Worm (Caenorhabditis elegans) whole organism, L4 larva: ENCODE data around the gene ttr-40.

Experiments used
- T20F7.1 ChIP-seq: fragments of 200-800 bp; sonication (Bioruptor generic); optimal IDR thresholded peaks from 2 replicates; lab custom pipeline; 2018; ENCODE audit warnings: mild to moderate bottlenecking, missing genetic modification characterization, missing compliant biosample characterization
- Y48G9A.11 ChIP-seq: fragments of 200-800 bp; sonication (Bioruptor generic); IDR thresholded peaks from 2 replicates; pipeline ENCODE4 v1.3.6; 2022; ENCODE audit warnings: missing genetic modification reagents, missing genetic modification characterization, missing compliant biosample characterization
- Y5F2A.4 ChIP-seq: fragments of 200-800 bp; sonication (Bioruptor generic); optimal IDR thresholded peaks from 2 replicates; lab custom pipeline; 2018; ENCODE audit warnings: mild to moderate bottlenecking, missing genetic modification characterization, missing compliant biosample characterization
- ZK546.5 ChIP-seq, 2 experiments: sonication (generic microtip); optimal IDR thresholded peaks; 2 replicates each; lab custom pipeline; 2017; ENCODE audit warnings: missing biosample characterization in 2 of 2, missing genetic modification characterization in 2 of 2
- aha-1 ChIP-seq: fragments of 150-350 bp; peaks from one replicate; lab custom pipeline; 2014; ENCODE audit warnings: missing biosample characterization, missing genetic modification characterization
- aly-2 ChIP-seq: sonication (generic microtip); optimal IDR thresholded peaks from 2 replicates; lab custom pipeline; 2018; ENCODE audit warnings: missing biosample characterization, missing genetic modification characterization
- ama-1 ChIP-seq: fragments of 150-350 bp; optimal IDR thresholded peaks from 2 replicates; lab custom pipeline; 2014; ENCODE audit warnings: inconsistent platforms, mixed read lengths
- arid-1 ChIP-seq: fragments of 200-800 bp; sonication (Bioruptor generic); conservative IDR thresholded peaks from 2 replicates; pipeline ENCODE4 v1.3.6; 2022; ENCODE audit warnings: missing genetic modification reagents, missing genetic modification characterization, missing compliant biosample characterization
- attf-4 ChIP-seq: sonication (generic microtip); optimal IDR thresholded peaks from 3 replicates; lab custom pipeline; 2017; ENCODE audit warnings: missing biosample characterization, missing genetic modification characterization
- ceh-32 ChIP-seq: sonication (generic microtip); optimal IDR thresholded peaks from 2 replicates; lab custom pipeline; 2016; ENCODE audit warnings: mild to moderate bottlenecking, missing genetic modification characterization, missing compliant biosample characterization; ENCODE audit not compliant: poor library complexity
- daf-19 ChIP-seq: fragments of 200-800 bp; sonication (Bioruptor generic); conservative IDR thresholded peaks from 2 replicates; pipeline ENCODE4 v1.3.6; 2022; ENCODE audit warnings: missing genetic modification characterization, missing compliant biosample characterization
- daf-8 ChIP-seq: fragments of 200-800 bp; sonication (Bioruptor generic); IDR thresholded peaks from 2 replicates; pipeline ENCODE4 v1.3.6; 2022; ENCODE audit warnings: missing genetic modification characterization, missing compliant biosample characterization
- dmd-6 ChIP-seq: fragments of 200-800 bp; sonication (Bioruptor generic); IDR thresholded peaks from 2 replicates; pipeline ENCODE4 v1.3.6; 2022; ENCODE audit warnings: missing genetic modification reagents, missing genetic modification characterization, missing compliant biosample characterization
- dmd-9 ChIP-seq: fragments of 200-800 bp; sonication (Bioruptor generic); IDR thresholded peaks from 2 replicates; pipeline ENCODE4 v1.3.6; 2022; ENCODE audit warnings: missing genetic modification reagents, missing genetic modification characterization, missing compliant biosample characterization
- dve-1 ChIP-seq: sonication (generic microtip); optimal IDR thresholded peaks from 2 replicates; lab custom pipeline; 2017; ENCODE audit warnings: antibody characterized with exemption, mild to moderate bottlenecking, missing genetic modification characterization, missing compliant biosample characterization; ENCODE audit not compliant: insufficient read depth
- egl-43 ChIP-seq: fragments of 200-800 bp; sonication (Bioruptor generic); IDR thresholded peaks from 2 replicates; pipeline ENCODE4 v1.3.6; 2022; ENCODE audit warnings: missing genetic modification reagents, missing genetic modification characterization, missing compliant biosample characterization
- hlh-30 ChIP-seq: sonication (generic microtip); optimal IDR thresholded peaks from 2 replicates; lab custom pipeline; 2017; ENCODE audit warnings: antibody characterized with exemption, mild to moderate bottlenecking, missing genetic modification characterization, missing compliant biosample characterization; ENCODE audit not compliant: insufficient read depth
- jun-1 ChIP-seq: fragments of 150-350 bp; optimal IDR thresholded peaks from 2 replicates; lab custom pipeline; 2014; ENCODE audit warnings: missing biosample characterization, missing genetic modification reagents, missing genetic modification characterization
- lim-7 ChIP-seq: fragments of 200-800 bp; sonication (Bioruptor generic); IDR thresholded peaks from 2 replicates; pipeline ENCODE4 v1.3.6; 2022; ENCODE audit warnings: missing genetic modification characterization, missing compliant biosample characterization
- lin-15B ChIP-seq: fragments of 150-350 bp; sonication (generic microtip); optimal IDR thresholded peaks from 3 replicates; lab custom pipeline; 2014; ENCODE audit warnings: missing biosample characterization, missing genetic modification characterization
- lsy-2 ChIP-seq, 2 experiments: fragments of 150-350 bp in 1 of 2; sonication (generic microtip) in 1 of 2; optimal IDR thresholded peaks; 2 replicates each; lab custom pipeline; 2014 to 2017; ENCODE audit warnings: missing biosample characterization in 2 of 2, missing genetic modification characterization in 2 of 2
- madf-9 ChIP-seq: fragments of 200-800 bp; sonication (Bioruptor generic); conservative IDR thresholded peaks from 2 replicates; pipeline ENCODE4 v1.3.6; 2022; ENCODE audit warnings: missing genetic modification reagents, missing genetic modification characterization, missing compliant biosample characterization
- mdl-1 ChIP-seq, 2 experiments: fragments of 150-350 bp in 1 of 2; sonication (generic microtip) in 1 of 2; optimal IDR thresholded peaks; 2 replicates each; lab custom pipeline; 2014 to 2017; ENCODE audit warnings: missing biosample characterization in 2 of 2, missing genetic modification characterization in 2 of 2
- mep-1 ChIP-seq: fragments of 150-350 bp; sonication (generic microtip); optimal IDR thresholded peaks from 3 replicates; lab custom pipeline; 2014; ENCODE audit warnings: missing biosample characterization, missing genetic modification characterization
- mxl-3 ChIP-seq: fragments of 200-800 bp; sonication (Bioruptor generic); optimal IDR thresholded peaks from 2 replicates; lab custom pipeline; 2018; ENCODE audit warnings: mild to moderate bottlenecking, missing genetic modification characterization, missing compliant biosample characterization
- nhr-10 ChIP-seq: fragments of 150-350 bp; optimal IDR thresholded peaks from 2 replicates; lab custom pipeline; 2014; ENCODE audit warnings: missing biosample characterization, missing genetic modification characterization
- nhr-102 ChIP-seq: sonication (generic microtip); optimal IDR thresholded peaks from 2 replicates; lab custom pipeline; 2016; ENCODE audit warnings: mild to moderate bottlenecking, missing genetic modification characterization, moderate library complexity, missing compliant biosample characterization
- nhr-48 ChIP-seq: sonication (generic microtip); optimal IDR thresholded peaks from 2 replicates; lab custom pipeline; 2016; ENCODE audit warnings: mild to moderate bottlenecking, missing genetic modification characterization, missing compliant biosample characterization
- nhr-76 ChIP-seq: fragments of 150-350 bp; optimal IDR thresholded peaks from 2 replicates; lab custom pipeline; 2014; ENCODE audit warnings: missing biosample characterization, missing genetic modification characterization
- nhr-77 ChIP-seq: fragments of 150-350 bp; optimal IDR thresholded peaks from 2 replicates; lab custom pipeline; 2014; ENCODE audit warnings: missing biosample characterization, missing genetic modification characterization
- pha-4 ChIP-seq, 2 experiments: fragments of 150-350 bp in 1 of 2; fragments of 200-800 bp in 1 of 2; sonication (Bioruptor generic) in 1 of 2; IDR thresholded peaks in 1 of 2; optimal IDR thresholded peaks in 1 of 2; 2 replicates each; pipeline versions ENCODE4 v1.3.6 to Lab custom; 2014 to 2022; ENCODE audit warnings: missing genetic modification characterization in 2 of 2, missing genetic modification reagents in 2 of 2, missing biosample characterization in 1 of 2, missing compliant biosample characterization in 1 of 2
- pqm-1 ChIP-seq: sonication (generic microtip); optimal IDR thresholded peaks from 2 replicates; lab custom pipeline; 2017; ENCODE audit warnings: missing biosample characterization, missing genetic modification characterization
- sdz-12 ChIP-seq: fragments of 200-800 bp; sonication (Bioruptor generic); optimal IDR thresholded peaks from 2 replicates; lab custom pipeline; 2018; ENCODE audit warnings: mild to moderate bottlenecking, missing genetic modification characterization, missing compliant biosample characterization
- skn-1 ChIP-seq: fragments of 150-350 bp; optimal IDR thresholded peaks from 2 replicates; lab custom pipeline; 2014; ENCODE audit warnings: missing biosample characterization, missing genetic modification characterization
- tra-1 ChIP-seq: fragments of 200-800 bp; sonication (Bioruptor generic); IDR thresholded peaks from 2 replicates; pipeline ENCODE4 v1.3.6; 2022; ENCODE audit warnings: missing genetic modification reagents, missing genetic modification characterization, missing compliant biosample characterization
- zfp-2 ChIP-seq: sonication (generic microtip); optimal IDR thresholded peaks from 2 replicates; lab custom pipeline; 2016; ENCODE audit warnings: mild to moderate bottlenecking, missing genetic modification characterization, missing compliant biosample characterization
- zip-2 ChIP-seq: fragments of 150-350 bp; optimal IDR thresholded peaks from 2 replicates; lab custom pipeline; 2014; ENCODE audit warnings: missing biosample characterization, missing genetic modification characterization

Gene ttr-40

ce11 chrV:9326903-9327302 lies 28.4 kb downstream of the ttr-40 start:
- TF ChIP-seq dve-1: no peak
- no peak for TF ChIP-seq lim-7 (GFP tag; lab: Robert Waterston, UW)
- no peak for TF ChIP-seq nhr-76
- no peak for TF ChIP-seq pqm-1 (tag; lab: Kevin White, UChicago)
- TF ChIP-seq Y48G9A.11 (GFP tag; lab: Robert Waterston, UW): no peak
- peak; percentile 56 for TF ChIP-seq nhr-77 (tag; lab: Kevin White, UChicago)
- TF ChIP-seq ama-1 (lab: Kevin White, UChicago): peak; percentile 34
- no peak for TF ChIP-seq daf-8 (GFP tag; lab: Robert Waterston, UW)
- no peak for TF ChIP-seq lin-15B (tag; lab: Kevin White, UChicago)
- no peak for TF ChIP-seq nhr-48 (tag; lab: Kevin White, UChicago)
- no peak for TF ChIP-seq zfp-2 (tag; lab: Kevin White, UChicago)
- no peak for TF ChIP-seq nhr-10 (tag; lab: Kevin White, UChicago)
- TF ChIP-seq pha-4 (GFP tag; IDR thresholded peaks at IDR 0.05; lab: Robert Waterston, UW): no peak
- TF ChIP-seq pha-4 (tag; optimal IDR thresholded peaks at IDR 0.05; lab: Kevin White, UChicago): no peak
- TF ChIP-seq lsy-2 (tag; optimal IDR thresholded peaks at IDR 0.05; lab: Kevin White, UChicago): no peak
- no peak; the same call in 1 of the 2 replicates for TF ChIP-seq arid-1
- no peak for TF ChIP-seq dmd-9 (GFP tag; lab: Robert Waterston, UW)

- no peak for TF ChIP-seq Y48G9A.11 (GFP tag; lab: Robert Waterston, UW)
- no peak for TF ChIP-seq jun-1 (tag; lab: Kevin White, UChicago)
- no peak for TF ChIP-seq daf-19 (GFP tag; lab: Robert Waterston, UW)
- peak; percentile 6 for TF ChIP-seq dve-1
- peak; percentile 56 for TF ChIP-seq mxl-3
- TF ChIP-seq dmd-6 (GFP tag; lab: Robert Waterston, UW): no peak
- TF ChIP-seq egl-43 (GFP tag; lab: Robert Waterston, UW): no peak
- no peak for TF ChIP-seq sdz-12 (GFP tag; lab: Kevin White, UChicago)
- TF ChIP-seq ama-1 (lab: Kevin White, UChicago): no peak
- TF ChIP-seq skn-1 (tag; lab: Kevin White, UChicago): no peak
- TF ChIP-seq aha-1 (tag; lab: Kevin White, UChicago): peak; percentile 53
- TF ChIP-seq hlh-30 (tag; lab: Kevin White, UChicago): peak; percentile 56
- no peak for TF ChIP-seq ceh-32
- TF ChIP-seq tra-1 (GFP tag; lab: Robert Waterston, UW): no peak
- no peak for TF ChIP-seq zip-2
- no peak for TF ChIP-seq T20F7.1 (GFP tag; lab: Kevin White, UChicago)
- no peak for TF ChIP-seq madf-9 (GFP tag; lab: Robert Waterston, UW)
- TF ChIP-seq mdl-1 (tag; optimal IDR thresholded peaks at IDR 0.05; lab: Kevin White, UChicago): peak; percentile 4 to 42
- no peak for TF ChIP-seq nhr-102 (tag; lab: Kevin White, UChicago)
- TF ChIP-seq aly-2 (tag; lab: Kevin White, UChicago): no peak
- no peak for TF ChIP-seq pha-4 (GFP tag; IDR thresholded peaks at IDR 0.05; lab: Robert Waterston, UW)
- no peak for TF ChIP-seq pha-4 (tag; optimal IDR thresholded peaks at IDR 0.05; lab: Kevin White, UChicago)
- TF ChIP-seq mep-1 (tag; lab: Kevin White, UChicago): no peak
These were observed 31.1 kb downstream of the ttr-40 start for ce11 chrV:9324167-9324566.

- TF ChIP-seq attf-4 (tag; lab: Kevin White, UChicago) (no peak), ZK546.5 (tag; optimal IDR thresholded peaks at IDR 0.05; lab: Kevin White, UChicago) (no peak)
These were observed 32.4 kb downstream of the ttr-40 start, which contains the start of gene tag-153 for ce11 chrV:9322886-9323285. Gene tag-153, plus strand, starts transcription at chrV:9323085.

- TF ChIP-seq dmd-6 (GFP tag; lab: Robert Waterston, UW) (0 out of 2 replicates have a peak, but pooled peaks have one; percentile 21), Y5F2A.4 (GFP tag; lab: Kevin White, UChicago) (no peak)
These were observed 34.1 kb downstream of the ttr-40 start, which contains the start of gene F44A2.7 for ce11 chrV:9321185-9321584. Gene F44A2.7, plus strand, starts transcription at chrV:9321485.
